In genomic region chr2L:2882968-2883702, dm6 we compare ENCODE assay signal across 1 fruit fly cellular context.
A peak's percentile ranks its signal among the peaks of the same experiment; 100 is the strongest.
TF ChIP-seq lines count a peak whose summit lies in the region.

No protein-coding gene starts in this region.

TF ChIP-seq in whole organism, embryonic, 481 proteins besides CTCF, POLR2A, EP300 and RAD21 (continued from another document and continues in another):
- TF ChIP-seq Hr51 (GFP tag; optimal IDR thresholded peaks at IDR 0.05; lab: Kevin White, UChicago) (peak; percentile 36 to 75), luna (GFP tag; optimal IDR thresholded peaks at IDR 0.05; lab: Kevin White, UChicago) (no peak), Vsx1 (GFP tag; optimal IDR thresholded peaks at IDR 0.05; lab: Kevin White, UChicago) (peak; percentile 15), bcd (GFP tag; optimal IDR thresholded peaks at IDR 0.05; lab: Kevin White, UChicago) (peak; percentile 17), trem (tag; optimal IDR thresholded peaks at IDR 0.05; lab: Kevin White, UChicago) (no peak), CG6791 (GFP tag; IDR thresholded peaks at IDR 0.05; lab: Robert Waterston, UW; ENCODE audit: partially characterized antibody) (no peak), Blimp-1 (GFP tag; optimal IDR thresholded peaks at IDR 0.05; lab: Kevin White, UChicago) (peak; percentile 19), CG12071 (GFP tag; optimal IDR thresholded peaks at IDR 0.05; lab: Kevin White, UChicago) (peak; percentile 80), CG12769 (tag; optimal IDR thresholded peaks at IDR 0.05; lab: Kevin White, UChicago) (peak; percentile 63), Chrac-16 (GFP tag; optimal IDR thresholded peaks at IDR 0.05; lab: Kevin White, UChicago) (peak; percentile 16), ham (GFP tag; IDR thresholded peaks at IDR 0.05; lab: Robert Waterston, UW) (no peak), gcm (GFP tag; optimal IDR thresholded peaks at IDR 0.05; lab: Kevin White, UChicago) (peak; percentile 51), HLHmδ (GFP tag; optimal IDR thresholded peaks at IDR 0.05; lab: Kevin White, UChicago) (no peak), CG30020 (tag; optimal IDR thresholded peaks at IDR 0.05; lab: Kevin White, UChicago) (no peak), Abd-B (GFP tag; optimal IDR thresholded peaks at IDR 0.05; lab: Kevin White, UChicago) (peak; percentile 34), unc-4 (GFP tag; IDR thresholded peaks at IDR 0.05; lab: Robert Waterston, UW; ENCODE audit: partially characterized antibody) (no peak), Rx (GFP tag; IDR thresholded peaks at IDR 0.05; lab: Robert Waterston, UW) (no peak), sens-2 (GFP tag; IDR thresholded peaks at IDR 0.05; lab: Robert Waterston, UW) (no peak), CG1602 (GFP tag; optimal IDR thresholded peaks at IDR 0.05; lab: Kevin White, UChicago) (no peak), ro (GFP tag; IDR thresholded peaks at IDR 0.05; lab: Robert Waterston, UW) (no peak), her (GFP tag; optimal IDR thresholded peaks at IDR 0.05; lab: Kevin White, UChicago) (peak; percentile 32), yki (optimal IDR thresholded peaks at IDR 0.05; lab: Kevin White, UChicago) (no peak), inv (GFP tag; IDR thresholded peaks at IDR 0.05; lab: Robert Waterston, UW; ENCODE audit: partially characterized antibody) (no peak), CG10654 (GFP tag; optimal IDR thresholded peaks at IDR 0.05; lab: Kevin White, UChicago) (peak; percentile 7), CG11504 (tag; optimal IDR thresholded peaks at IDR 0.05; lab: Kevin White, UChicago) (peak; percentile 57), chn (GFP tag; optimal IDR thresholded peaks at IDR 0.05; lab: Kevin White, UChicago) (no peak), pb (GFP tag; optimal IDR thresholded peaks at IDR 0.05; lab: Kevin White, UChicago) (no peak), CoRest (tag; optimal IDR thresholded peaks at IDR 0.05; lab: Kevin White, UChicago) (peak; percentile 70), dm (GFP tag; optimal IDR thresholded peaks at IDR 0.05; lab: Kevin White, UChicago) (peak; percentile 44), stwl (tag; optimal IDR thresholded peaks at IDR 0.05; lab: Kevin White, UChicago) (peak; percentile 56), gsb (GFP tag; IDR thresholded peaks at IDR 0.05; lab: Robert Waterston, UW) (no peak; the same call in 1 of the 2 replicates), CG10959 (GFP tag; IDR thresholded peaks at IDR 0.05; lab: Robert Waterston, UW) (no peak), NC2β (GFP tag; optimal IDR thresholded peaks at IDR 0.05; lab: Kevin White, UChicago) (no peak), Ptx1 (GFP tag; IDR thresholded peaks at IDR 0.05; lab: Robert Waterston, UW) (0 out of 2 replicates have a peak, but pooled peaks have one; percentile 40), org-1 (GFP tag; optimal IDR thresholded peaks at IDR 0.05; lab: Kevin White, UChicago) (peak; percentile 48), slbo (GFP tag; IDR thresholded peaks at IDR 0.05; lab: Robert Waterston, UW) (peak; percentile 67; the same call in 1 of the 2 replicates), Scr (GFP tag; IDR thresholded peaks at IDR 0.05; lab: Robert Waterston, UW; ENCODE audit: partially characterized antibody) (no peak), CG15601 (tag; optimal IDR thresholded peaks at IDR 0.05; lab: Kevin White, UChicago) (peak; percentile 55), CG18599 (GFP tag; optimal IDR thresholded peaks at IDR 0.05; lab: Kevin White, UChicago) (peak; percentile 57), nmo (GFP tag; optimal IDR thresholded peaks at IDR 0.05; lab: Kevin White, UChicago) (peak; percentile 43), fd3F (GFP tag; optimal IDR thresholded peaks at IDR 0.05; lab: Kevin White, UChicago) (peak; percentile 40), CG4617 (GFP tag; optimal IDR thresholded peaks at IDR 0.05; lab: Kevin White, UChicago; ENCODE audit: borderline replicate concordance) (peak; percentile 47), CG5245 (GFP tag; optimal IDR thresholded peaks at IDR 0.05; lab: Kevin White, UChicago) (peak; percentile 14), prd (optimal IDR thresholded peaks at IDR 0.05; lab: Kevin White, UChicago) (no peak), prd (GFP tag; IDR thresholded peaks at IDR 0.05; lab: Robert Waterston, UW) (peak; percentile 33; the same call in 1 of the 3 replicates), maf-S (GFP tag; optimal IDR thresholded peaks at IDR 0.05; lab: Kevin White, UChicago) (no peak), pan (optimal IDR thresholded peaks at IDR 0.05; lab: Kevin White, UChicago) (no peak), pan (GFP tag; optimal IDR thresholded peaks at IDR 0.05 in 1 of 2, IDR thresholded peaks at IDR 0.05 in 1 of 2) (no peak), cas (GFP tag; IDR thresholded peaks at IDR 0.05; lab: Robert Waterston, UW) (no peak), ssp (GFP tag; IDR thresholded peaks at IDR 0.05; lab: Robert Waterston, UW) (no peak; the same call in 1 of the 2 replicates), B-H2 (GFP tag; optimal IDR thresholded peaks at IDR 0.05; lab: Kevin White, UChicago) (peak; percentile 7), CG10565 (GFP tag; optimal IDR thresholded peaks at IDR 0.05; lab: Kevin White, UChicago) (no peak), sens (GFP tag; lab: Kevin White, UChicago) (peak; percentile 87), CG18262 (tag; optimal IDR thresholded peaks at IDR 0.05; lab: Kevin White, UChicago) (peak; percentile 40), grn (GFP tag; optimal IDR thresholded peaks at IDR 0.05; lab: Kevin White, UChicago) (peak; percentile 96), ap (GFP tag; IDR thresholded peaks at IDR 0.05; lab: Robert Waterston, UW) (no peak), dati (GFP tag; IDR thresholded peaks at IDR 0.05; lab: Robert Waterston, UW) (no peak), Hr78 (GFP tag; optimal IDR thresholded peaks at IDR 0.05; lab: Kevin White, UChicago) (peak in 1 of 2 experiments; percentile 7), kay (GFP tag; optimal IDR thresholded peaks at IDR 0.05; lab: Kevin White, UChicago) (peak; percentile 46), HLH3B (GFP tag; IDR thresholded peaks at IDR 0.05; lab: Robert Waterston, UW) (peak; percentile 4; the same call in 1 of the 2 replicates), lilli (GFP tag; optimal IDR thresholded peaks at IDR 0.05; lab: Kevin White, UChicago) (peak; percentile 92), repo (GFP tag; optimal IDR thresholded peaks at IDR 0.05; lab: Kevin White, UChicago) (no peak), zfh2 (GFP tag; optimal IDR thresholded peaks at IDR 0.05; lab: Kevin White, UChicago) (peak; percentile 62), otp (GFP tag; IDR thresholded peaks at IDR 0.05; lab: Robert Waterston, UW) (peak; percentile 60; the same call in 1 of the 3 replicates), oc (tag; optimal IDR thresholded peaks at IDR 0.05; lab: Kevin White, UChicago) (peak; percentile 43), fu2 (GFP tag; optimal IDR thresholded peaks at IDR 0.05; lab: Kevin White, UChicago) (peak; percentile 18), Optix (GFP tag; IDR thresholded peaks at IDR 0.05; lab: Robert Waterston, UW) (no peak), CG14965 (GFP tag; optimal IDR thresholded peaks at IDR 0.05; lab: Kevin White, UChicago; ENCODE audit: borderline replicate concordance) (no peak), chif (GFP tag; optimal IDR thresholded peaks at IDR 0.05; lab: Kevin White, UChicago) (peak in 1 of 2 experiments; percentile 4), CG9932 (GFP tag; IDR thresholded peaks at IDR 0.05; lab: Robert Waterston, UW) (peak; percentile 50), vfl (GFP tag; optimal IDR thresholded peaks at IDR 0.05; lab: Kevin White, UChicago) (peak; percentile 31), CG30431 (GFP tag; optimal IDR thresholded peaks at IDR 0.05; lab: Kevin White, UChicago) (no peak), CG2712 (tag; optimal IDR thresholded peaks at IDR 0.05; lab: Kevin White, UChicago) (peak; percentile 36), chinmo (GFP tag; IDR thresholded peaks at IDR 0.05; lab: Robert Waterston, UW; ENCODE audit: partially characterized antibody) (no peak), vnd (GFP tag; IDR thresholded peaks at IDR 0.05; lab: Robert Waterston, UW; ENCODE audit: partially characterized antibody) (no peak), mam (GFP tag; optimal IDR thresholded peaks at IDR 0.05; lab: Kevin White, UChicago) (peak; percentile 33), sqz (GFP tag; optimal IDR thresholded peaks at IDR 0.05; lab: Kevin White, UChicago) (peak; percentile 47), NfI (GFP tag; optimal IDR thresholded peaks at IDR 0.05; lab: Kevin White, UChicago) (peak; percentile 29), pzg (GFP tag; optimal IDR thresholded peaks at IDR 0.05; lab: Kevin White, UChicago) (peak; percentile 42), CG33557 (GFP tag; optimal IDR thresholded peaks at IDR 0.05; lab: Kevin White, UChicago) (no peak), grau (tag; optimal IDR thresholded peaks at IDR 0.05; lab: Kevin White, UChicago) (peak; percentile 61), crol (GFP tag; IDR thresholded peaks at IDR 0.05; lab: Robert Waterston, UW) (no peak), CG6254 (GFP tag; optimal IDR thresholded peaks at IDR 0.05; lab: Kevin White, UChicago) (no peak), cg (GFP tag; optimal IDR thresholded peaks at IDR 0.05; lab: Kevin White, UChicago) (no peak), tio (GFP tag; optimal IDR thresholded peaks at IDR 0.05; lab: Kevin White, UChicago) (no peak), fd64A (GFP tag; optimal IDR thresholded peaks at IDR 0.05; lab: Kevin White, UChicago) (no peak), Adf1 (GFP tag; IDR thresholded peaks at IDR 0.05; lab: Robert Waterston, UW) (no peak; the same call in 1 of the 2 replicates), CG34376 (GFP tag; optimal IDR thresholded peaks at IDR 0.05; lab: Kevin White, UChicago) (peak; percentile 47), dmrt11E (tag; optimal IDR thresholded peaks at IDR 0.05; lab: Kevin White, UChicago) (no peak), row (GFP tag; IDR thresholded peaks at IDR 0.05; lab: Robert Waterston, UW) (peak; percentile 79), CG34224 (GFP tag; IDR thresholded peaks at IDR 0.05; lab: Robert Waterston, UW; ENCODE audit: partially characterized antibody) (no peak), CG3726 (GFP tag; IDR thresholded peaks at IDR 0.05; lab: Robert Waterston, UW) (0 out of 3 replicates have a peak, but pooled peaks have one; percentile 6), Sry-δ (GFP tag; optimal IDR thresholded peaks at IDR 0.05; lab: Kevin White, UChicago) (peak; percentile 41), sc (optimal IDR thresholded peaks at IDR 0.05; lab: Kevin White, UChicago) (no peak), sc (GFP tag; optimal IDR thresholded peaks at IDR 0.05; lab: Kevin White, UChicago) (no peak), CG9727 (GFP tag; optimal IDR thresholded peaks at IDR 0.05; lab: Kevin White, UChicago) (peak; percentile 50), CG31441 (GFP tag; IDR thresholded peaks at IDR 0.05; lab: Robert Waterston, UW) (peak; percentile 36; the same call in 1 of the 2 replicates), dmrt99B (tag; optimal IDR thresholded peaks at IDR 0.05; lab: Kevin White, UChicago) (peak; percentile 48), emc (GFP tag; optimal IDR thresholded peaks at IDR 0.05; lab: Kevin White, UChicago) (peak; percentile 26), Opbp (GFP tag; IDR thresholded peaks at IDR 0.05; lab: Robert Waterston, UW; ENCODE audit: partially characterized antibody) (no peak; the same call in 2 of the 3 replicates), CG17912 (GFP tag; optimal IDR thresholded peaks at IDR 0.05; lab: Kevin White, UChicago) (no peak), bab2 (GFP tag; optimal IDR thresholded peaks at IDR 0.05; lab: Kevin White, UChicago) (peak; percentile 35), CG11093 (GFP tag; IDR thresholded peaks at IDR 0.05; lab: Robert Waterston, UW) (no peak), CG18619 (GFP tag; optimal IDR thresholded peaks at IDR 0.05; lab: Kevin White, UChicago) (no peak), MBD-R2 (GFP tag; IDR thresholded peaks at IDR 0.05; lab: Robert Waterston, UW) (peak; percentile 56), Aef1 (GFP tag; IDR thresholded peaks at IDR 0.05; lab: Robert Waterston, UW) (no peak), CG4282 (GFP tag; optimal IDR thresholded peaks at IDR 0.05; lab: Kevin White, UChicago) (no peak), CG17361 (GFP tag; IDR thresholded peaks at IDR 0.05; lab: Robert Waterston, UW) (peak; percentile 49; the same call in 2 of the 3 replicates), ttk (GFP tag; IDR thresholded peaks at IDR 0.05; lab: Robert Waterston, UW) (no peak), nerfin-2 (GFP tag; IDR thresholded peaks at IDR 0.05; lab: Robert Waterston, UW; ENCODE audit: partially characterized antibody) (no peak), CG14710 (tag; optimal IDR thresholded peaks at IDR 0.05; lab: Kevin White, UChicago) (peak; percentile 35), CG1832 (GFP tag; optimal IDR thresholded peaks at IDR 0.05; lab: Kevin White, UChicago) (no peak), al (GFP tag; IDR thresholded peaks at IDR 0.05; lab: Robert Waterston, UW) (no peak), Ets65A (GFP tag; lab: Kevin White, UChicago) (peak; percentile 81), CG6272 (GFP tag; IDR thresholded peaks at IDR 0.05; lab: Robert Waterston, UW) (no peak), Hey (tag; optimal IDR thresholded peaks at IDR 0.05; lab: Kevin White, UChicago) (no peak), ind (GFP tag; optimal IDR thresholded peaks at IDR 0.05; lab: Kevin White, UChicago) (peak; percentile 35), aop (GFP tag; IDR thresholded peaks at IDR 0.05; lab: Robert Waterston, UW) (peak; percentile 16; the same call in 1 of the 2 replicates), bigmax (GFP tag; optimal IDR thresholded peaks at IDR 0.05; lab: Kevin White, UChicago) (no peak), Doc3 (GFP tag; IDR thresholded peaks at IDR 0.05; lab: Robert Waterston, UW; ENCODE audit: partially characterized antibody) (no peak), ERR (GFP tag; optimal IDR thresholded peaks at IDR 0.05; lab: Kevin White, UChicago) (no peak), chm (GFP tag; IDR thresholded peaks at IDR 0.05; lab: Robert Waterston, UW) (no peak; the same call in 1 of the 2 replicates), MESR4 (GFP tag; optimal IDR thresholded peaks at IDR 0.05; lab: Kevin White, UChicago) (peak; percentile 32), cato (GFP tag; optimal IDR thresholded peaks at IDR 0.05; lab: Kevin White, UChicago; ENCODE audit: borderline replicate concordance) (no peak), tna (GFP tag; IDR thresholded peaks at IDR 0.05; lab: Robert Waterston, UW; ENCODE audit: partially characterized antibody) (no peak), D (optimal IDR thresholded peaks at IDR 0.05; lab: Kevin White, UChicago) (no peak), D (GFP tag; optimal IDR thresholded peaks at IDR 0.05; lab: Kevin White, UChicago) (no peak), CG8478 (optimal IDR thresholded peaks at IDR 0.05; lab: Kevin White, UChicago) (no peak), Fer1 (GFP tag; optimal IDR thresholded peaks at IDR 0.05; lab: Kevin White, UChicago) (peak; percentile 76), Rfx (GFP tag; IDR thresholded peaks at IDR 0.05; lab: Robert Waterston, UW) (peak; percentile 67), CG12104 (GFP tag; optimal IDR thresholded peaks at IDR 0.05; lab: Kevin White, UChicago) (no peak), CG3838 (GFP tag; optimal IDR thresholded peaks at IDR 0.05; lab: Kevin White, UChicago) (no peak)
